Fruit fly (Drosophila melanogaster): ENCODE results near the gene CG9471.

- TF ChIP-seq pan (optimal IDR thresholded peaks at IDR 0.05) (no peak), foxo (GFP tag; optimal IDR thresholded peaks at IDR 0.05) (no peak), brk (GFP tag; optimal IDR thresholded peaks at IDR 0.05) (no peak), lola (GFP tag; optimal IDR thresholded peaks at IDR 0.05) (no peak)
These were observed 11.8 kb downstream of the CG9471 start, which contains the start of gene Mpi for dm6 chr3R:9759360-9760191.

Data from whole organism, wandering third instar larva.